Worm (Caenorhabditis elegans): Measurements from ENCODE around the gene nfx-1.

nfx-1 gene

ce11 chrIII:6360825-6361224 is 14.4 kb upstream of the nfx-1 start:
- TF ChIP-seq xnd-1 (tag; optimal IDR thresholded peaks at IDR 0.05): no peak
- TF ChIP-seq unc-62 (GFP tag; optimal IDR thresholded peaks at IDR 0.05): no peak
- 0 out of 2 replicates have a peak, but pooled peaks have one; percentile 31 for TF ChIP-seq nfyb-1 (GFP tag; IDR thresholded peaks at IDR 0.05)
- TF ChIP-seq zfh-2 (GFP tag; conservative IDR thresholded peaks at IDR 0.05): no peak
- peak; percentile 5 for TF ChIP-seq atf-7 (tag; optimal IDR thresholded peaks at IDR 0.05)
- TF ChIP-seq egl-44 (GFP tag; IDR thresholded peaks at IDR 0.05): no peak
- TF ChIP-seq K11D2.4 (GFP tag; IDR thresholded peaks at IDR 0.05): peak; percentile 21; the same call in 1 of the 2 replicates
- TF ChIP-seq pbrm-1 (GFP tag; IDR thresholded peaks at IDR 0.05): no peak
- peak; percentile 3 for TF ChIP-seq ceh-79 (tag; optimal IDR thresholded peaks at IDR 0.05)
- TF ChIP-seq egl-18 (GFP tag; IDR thresholded peaks at IDR 0.05): no peak
- TF ChIP-seq nhr-27 (tag; optimal IDR thresholded peaks at IDR 0.05): no peak
- peak; percentile 20 for TF ChIP-seq nhr-80 (tag; optimal IDR thresholded peaks at IDR 0.05)
- TF ChIP-seq ztf-26 (tag; optimal IDR thresholded peaks at IDR 0.05): peak; percentile 15
- TF ChIP-seq F57C9.4 (tag; optimal IDR thresholded peaks at IDR 0.05): no peak
- TF ChIP-seq nhr-120 (GFP tag; IDR thresholded peaks at IDR 0.05): no peak
- no peak for TF ChIP-seq cebp-1 (GFP tag; IDR thresholded peaks at IDR 0.05)
- TF ChIP-seq cebp-1 (tag; optimal IDR thresholded peaks at IDR 0.05): peak; percentile 3
- peak; percentile 0 for TF ChIP-seq somi-1 (GFP tag; optimal IDR thresholded peaks at IDR 0.05)

- TF ChIP-seq let-526 (GFP tag; IDR thresholded peaks at IDR 0.05) (no peak), madf-3 (GFP tag; IDR thresholded peaks at IDR 0.05) (no peak), F39B2.1 (GFP tag; IDR thresholded peaks at IDR 0.05) (no peak), mcd-1 (GFP tag; IDR thresholded peaks at IDR 0.05) (no peak), madf-8 (GFP tag; conservative IDR thresholded peaks at IDR 0.05) (no peak), let-607 (tag; optimal IDR thresholded peaks at IDR 0.05) (peak in 1 of 2 experiments; percentile 1), lir-1 (GFP tag; conservative IDR thresholded peaks at IDR 0.05) (no peak), Y67H2A.10 (GFP tag; conservative IDR thresholded peaks at IDR 0.05) (no peak), sdz-38 (tag; optimal IDR thresholded peaks at IDR 0.05) (no peak), unc-130 (GFP tag; optimal IDR thresholded peaks at IDR 0.05) (no peak), repo-1 (tag; optimal IDR thresholded peaks at IDR 0.05) (no peak), hmg-1.2 (GFP tag; IDR thresholded peaks at IDR 0.05) (peak; percentile 25; the same call in 1 of the 2 replicates), ztf-6 (GFP tag; IDR thresholded peaks at IDR 0.05) (no peak), D2030.7 (GFP tag; IDR thresholded peaks at IDR 0.05) (no peak), chd-7 (tag; optimal IDR thresholded peaks at IDR 0.05) (no peak), fkh-3 (tag; optimal IDR thresholded peaks at IDR 0.05) (no peak), F52B5.7 (tag; optimal IDR thresholded peaks at IDR 0.05) (no peak), ztf-22 (GFP tag; optimal IDR thresholded peaks at IDR 0.05) (peak; percentile 37), ztf-18 (tag; optimal IDR thresholded peaks at IDR 0.05) (no peak), dpff-1 (tag; optimal IDR thresholded peaks at IDR 0.05) (no peak), K12H6.12 (tag; optimal IDR thresholded peaks at IDR 0.05) (no peak), K11D2.4 (GFP tag; IDR thresholded peaks at IDR 0.05) (no peak), hlh-12 (tag; optimal IDR thresholded peaks at IDR 0.05) (no peak), efl-1 (GFP tag; optimal IDR thresholded peaks at IDR 0.05) (no peak), lag-1 (GFP tag; IDR thresholded peaks at IDR 0.05) (no peak), lin-40 (tag; optimal IDR thresholded peaks at IDR 0.05) (no peak), C06A6.2 (GFP tag; conservative IDR thresholded peaks at IDR 0.05) (no peak), pbrm-1 (GFP tag; IDR thresholded peaks at IDR 0.05) (no peak), ceh-91 (GFP tag; IDR thresholded peaks at IDR 0.05) (no peak), B0035.1 (tag; optimal IDR thresholded peaks at IDR 0.05) (no peak), tbp1 (GFP tag; optimal IDR thresholded peaks at IDR 0.05) (peak; percentile 10), atf-7 (tag; optimal IDR thresholded peaks at IDR 0.05) (peak; percentile 47), ekl-4 (GFP tag; IDR thresholded peaks at IDR 0.05) (no peak), egl-44 (GFP tag; IDR thresholded peaks at IDR 0.05) (no peak), lin-26 (GFP tag; IDR thresholded peaks at IDR 0.05) (no peak)
Measured at ce11 chrIII:6361560-6361959, 13.6 kb upstream of the nfx-1 start.

Data from whole organism, young adult.